Worm (Caenorhabditis elegans): ENCODE results near the gene F16G10.2.

Gene F16G10.2

ce11 chrII:2332220-2332619, 42.9 kb upstream of the F16G10.2 start, which contains the start of gene F43C11.8:
TSS of gene F43C11.8 (plus strand) at chrII:2332520.
- peak; percentile 6 for TF ChIP-seq nhr-80 (tag; optimal IDR thresholded peaks at IDR 0.05)
- no peak for TF ChIP-seq rpc-1 (optimal IDR thresholded peaks at IDR 0.05)
- no peak for TF ChIP-seq rpc-1 (tag; optimal IDR thresholded peaks at IDR 0.05)

- peak; percentile 84 for TF ChIP-seq nhr-80 (tag; optimal IDR thresholded peaks at IDR 0.05)
- no peak for TF ChIP-seq repo-1 (tag; optimal IDR thresholded peaks at IDR 0.05)
- peak; percentile 87 for TF ChIP-seq atf-7 (tag; optimal IDR thresholded peaks at IDR 0.05)
- no peak for TF ChIP-seq pha-4 (tag; optimal IDR thresholded peaks at IDR 0.05)
- no peak for TF ChIP-seq cebp-1 (GFP tag; IDR thresholded peaks at IDR 0.05)
- TF ChIP-seq cebp-1 (tag; optimal IDR thresholded peaks at IDR 0.05) = peak; percentile 27
- peak; percentile 37 for TF ChIP-seq unc-62 (GFP tag; optimal IDR thresholded peaks at IDR 0.05)
- TF ChIP-seq nhr-90 (tag; optimal IDR thresholded peaks at IDR 0.05) = no peak
- TF ChIP-seq Y53F4B.3 (GFP tag; IDR thresholded peaks at IDR 0.05) = no peak
Observed at ce11 chrII:2335572-2335971, 39.5 kb upstream of the F16G10.2 start, which contains the start of gene F43C11.7. TSS of gene F43C11.7 (plus strand) at chrII:2335897.

ce11 chrII:2336177-2336576, 38.9 kb upstream of the F16G10.2 start:
- no peak for TF ChIP-seq ZK185.1 (tag; optimal IDR thresholded peaks at IDR 0.05; ENCODE audit: poor library complexity, severe bottlenecking)
- TF ChIP-seq pha-4 (tag; optimal IDR thresholded peaks at IDR 0.05) = no peak
- no peak for TF ChIP-seq F23B12.7 (tag; optimal IDR thresholded peaks at IDR 0.05; ENCODE audit: insufficient read depth)
- no peak for TF ChIP-seq rec-8 (tag; optimal IDR thresholded peaks at IDR 0.05)
- no peak for TF ChIP-seq snpc-1.3 (tag; optimal IDR thresholded peaks at IDR 0.05; ENCODE audit: insufficient read depth)

- TF ChIP-seq B0035.1 (tag; optimal IDR thresholded peaks at IDR 0.05) (no peak), B0019.2 (GFP tag; conservative IDR thresholded peaks at IDR 0.05) (no peak), hmg-1.2 (GFP tag; IDR thresholded peaks at IDR 0.05) (peak; percentile 47; the same call in 1 of the 2 replicates), pbrm-1 (GFP tag; IDR thresholded peaks at IDR 0.05) (no peak), ZK185.1 (tag; optimal IDR thresholded peaks at IDR 0.05; ENCODE audit: poor library complexity, severe bottlenecking) (no peak), nfya-2 (GFP tag; IDR thresholded peaks at IDR 0.05) (no peak)
Observed at ce11 chrII:2340974-2341373, 34.1 kb upstream of the F16G10.2 start.

ce11 chrII:2341515-2341914, 33.6 kb upstream of the F16G10.2 start, which contains the start of gene enri-1:
TSS of gene enri-1 (minus strand) at chrII:2341615.
- TF ChIP-seq lag-1 (GFP tag; IDR thresholded peaks at IDR 0.05) = no peak
- no peak for TF ChIP-seq sea-2 (GFP tag; IDR thresholded peaks at IDR 0.05)
- TF ChIP-seq mxl-1 (tag; optimal IDR thresholded peaks at IDR 0.05) = no peak
- TF ChIP-seq F10E7.11 (tag; optimal IDR thresholded peaks at IDR 0.05) = no peak
- TF ChIP-seq Y53G8AR.9 (GFP tag; conservative IDR thresholded peaks at IDR 0.05) = no peak
- TF ChIP-seq tbp1 (GFP tag; optimal IDR thresholded peaks at IDR 0.05) = no peak
- no peak for TF ChIP-seq lin-35 (GFP tag; optimal IDR thresholded peaks at IDR 0.05)
- TF ChIP-seq D2030.7 (GFP tag; IDR thresholded peaks at IDR 0.05) = no peak
- no peak for TF ChIP-seq cebp-1 (GFP tag; IDR thresholded peaks at IDR 0.05)
- no peak for TF ChIP-seq cebp-1 (tag; optimal IDR thresholded peaks at IDR 0.05)
- TF ChIP-seq hmg-1.2 (GFP tag; IDR thresholded peaks at IDR 0.05) = no peak
- TF ChIP-seq bed-1 (GFP tag; IDR thresholded peaks at IDR 0.05) = no peak
- TF ChIP-seq chd-7 (tag; optimal IDR thresholded peaks at IDR 0.05) = no peak
- no peak for TF ChIP-seq egrh-3 (GFP tag; IDR thresholded peaks at IDR 0.05)
- no peak for TF ChIP-seq B0261.1 (tag; optimal IDR thresholded peaks at IDR 0.05)
- TF ChIP-seq rpc-1 (optimal IDR thresholded peaks at IDR 0.05) = no peak
- no peak for TF ChIP-seq rpc-1 (tag; optimal IDR thresholded peaks at IDR 0.05)
- TF ChIP-seq F39B2.1 (GFP tag; IDR thresholded peaks at IDR 0.05) = no peak
- no peak for TF ChIP-seq ztf-18 (tag; optimal IDR thresholded peaks at IDR 0.05)
- TF ChIP-seq dox-1 (GFP tag; IDR thresholded peaks at IDR 0.05) = no peak

Data from whole organism, young adult.